Worm (Caenorhabditis elegans) whole organism, L4/young adult: Measurements from ENCODE around the gene Y42A5A.1.

Experiments used
- W03F9.2 ChIP-seq: fragments of 150-350 bp; optimal IDR thresholded peaks from 2 replicates; lab custom pipeline; 2014; ENCODE audit warnings: missing biosample characterization, missing genetic modification characterization
- dao-5 ChIP-seq: sonication (generic microtip); optimal IDR thresholded peaks from 2 replicates; lab custom pipeline; 2016; ENCODE audit warnings: missing genotype, missing genetic modification characterization, moderate library complexity, missing compliant biosample characterization
- him-1 ChIP-seq: sonication (generic microtip); optimal IDR thresholded peaks from 2 replicates; lab custom pipeline; 2016; ENCODE audit warnings: missing genotype, missing genetic modification reagents, missing genetic modification characterization, missing compliant biosample characterization

- TF ChIP-seq dao-5 (tag; lab: Kevin White, UChicago) (no peak), him-1 (no peak), W03F9.2 (tag; lab: Kevin White, UChicago) (no peak)
Observed at ce11 chrV:11051921-11052320, 35.8 kb upstream of the Y42A5A.1 start, which contains the start of gene T04C12.33.
